Fruit fly (Drosophila melanogaster) whole organism, embryonic: ENCODE data around the gene CG33093.

Source experiments
- Antp ChIP-seq: fragments of 200-800 bp; sonication (Bioruptor generic); optimal IDR thresholded peaks from 3 replicates; lab custom pipeline; 2016; ENCODE audit warnings: missing biosample characterization, missing genetic modification characterization
- B-H2 ChIP-seq: fragments of 200-800 bp; sonication (Bioruptor generic); optimal IDR thresholded peaks from 2 replicates; lab custom pipeline; 2018; ENCODE audit warnings: missing biosample characterization, mild to moderate bottlenecking, missing genetic modification characterization
- BEAF-32 ChIP-seq: fragments of 200-800 bp; sonication (Bioruptor generic); optimal IDR thresholded peaks from 3 replicates; lab custom pipeline; 2017; ENCODE audit warnings: missing biosample characterization, missing genetic modification characterization, mild to moderate bottlenecking, moderate library complexity, missing genetic modification reagents
- CG11085 ChIP-seq: fragments of 200-800 bp; sonication (Bioruptor generic); IDR thresholded peaks from 2 replicates; pipeline ENCODE4 v1.3.6; 2022; ENCODE audit warnings: missing biosample characterization, missing genetic modification characterization
- CG12071 ChIP-seq: fragments of 200-800 bp; sonication (Bioruptor generic); optimal IDR thresholded peaks from 3 replicates; lab custom pipeline; 2018; ENCODE audit warnings: missing biosample characterization, mild to moderate bottlenecking, missing genetic modification characterization
- CG13287 ChIP-seq: fragments of 200-800 bp; sonication (Bioruptor generic); IDR thresholded peaks from 2 replicates; pipeline ENCODE4 v1.3.6; 2022; ENCODE audit warnings: missing biosample characterization, missing genetic modification characterization; ENCODE audit not compliant: partially characterized antibody
- CG15514 ChIP-seq: fragments of 200-800 bp; sonication (Bioruptor generic); optimal IDR thresholded peaks from 3 replicates; lab custom pipeline; 2017; ENCODE audit warnings: missing biosample characterization, missing genetic modification characterization, mild to moderate bottlenecking, moderate library complexity, missing genetic modification reagents
- CG17359 ChIP-seq: fragments of 200-800 bp; sonication (Bioruptor generic); optimal IDR thresholded peaks from 3 replicates; lab custom pipeline; 2018; ENCODE audit warnings: missing biosample characterization, mild to moderate bottlenecking, missing genetic modification characterization, moderate library complexity
- CG17802 ChIP-seq: fragments of 200-800 bp; sonication (Bioruptor generic); optimal IDR thresholded peaks from 2 replicates; lab custom pipeline; 2018; ENCODE audit warnings: missing biosample characterization, mild to moderate bottlenecking, missing genetic modification characterization, moderate library complexity
- CG17829 ChIP-seq: fragments of 200-800 bp; optimal IDR thresholded peaks from 2 replicates; lab custom pipeline; 2019; ENCODE audit warnings: missing biosample characterization, mild to moderate bottlenecking, missing genetic modification characterization, moderate library complexity
- CG31224 ChIP-seq: fragments of 200-800 bp; sonication (Bioruptor generic); IDR thresholded peaks from 2 replicates; pipeline ENCODE4 v1.3.6; 2022; ENCODE audit warnings: missing biosample characterization, missing genetic modification characterization
- CG34376 ChIP-seq: fragments of 200-800 bp; sonication (Bioruptor generic); optimal IDR thresholded peaks from 2 replicates; lab custom pipeline; 2018; ENCODE audit warnings: missing biosample characterization, mild to moderate bottlenecking, missing genetic modification characterization
- CG3847 ChIP-seq: fragments of 200-800 bp; sonication (Bioruptor generic); IDR thresholded peaks from 2 replicates; pipeline ENCODE4 v1.3.6; 2022; ENCODE audit warnings: missing biosample characterization, missing genetic modification characterization
- CG4424 ChIP-seq: fragments of 200-800 bp; sonication (Bioruptor generic); optimal IDR thresholded peaks from 3 replicates; lab custom pipeline; 2016; ENCODE audit warnings: missing biosample characterization, missing genetic modification characterization
- CG4707 ChIP-seq: fragments of 200-800 bp; sonication (Bioruptor generic); optimal IDR thresholded peaks from 2 replicates; lab custom pipeline; 2018; ENCODE audit warnings: missing biosample characterization, mild to moderate bottlenecking, missing genetic modification characterization, moderate library complexity
- CG6272 ChIP-seq: fragments of 200-800 bp; sonication (Bioruptor generic); IDR thresholded peaks from 2 replicates; pipeline ENCODE4 v1.3.6; 2022; ENCODE audit warnings: missing biosample characterization, missing genetic modification characterization
- CG6683 ChIP-seq: fragments of 200-800 bp; sonication (Bioruptor generic); optimal IDR thresholded peaks from 2 replicates; lab custom pipeline; 2017; ENCODE audit warnings: missing biosample characterization, mild to moderate bottlenecking, missing genetic modification characterization, missing genetic modification reagents
- CG7786 ChIP-seq: fragments of 200-800 bp; sonication (Bioruptor generic); optimal IDR thresholded peaks from 2 replicates; lab custom pipeline; 2016; ENCODE audit warnings: missing biosample characterization, missing genetic modification characterization
- CG8388 ChIP-seq: fragments of 200-800 bp; sonication (Bioruptor generic); optimal IDR thresholded peaks from 2 replicates; lab custom pipeline; 2019; ENCODE audit warnings: missing biosample characterization, mild to moderate bottlenecking, missing genetic modification characterization, moderate library complexity
- Dfd ChIP-seq, 2 experiments: fragments of >200 bp; optimal IDR thresholded peaks; 2 replicates each; lab custom pipeline; 2017; ENCODE audit warnings: missing biosample characterization in 2 of 2, missing genetic modification characterization in 2 of 2
- Doc3 ChIP-seq: fragments of 200-800 bp; sonication (Bioruptor generic); IDR thresholded peaks from 3 replicates; pipeline ENCODE4 v1.3.6; 2022; ENCODE audit warnings: missing biosample characterization, missing genetic modification characterization; ENCODE audit not compliant: partially characterized antibody
- Hey ChIP-seq: fragments of 200-800 bp; sonication (Bioruptor generic); optimal IDR thresholded peaks from 3 replicates; lab custom pipeline; 2018; ENCODE audit warnings: missing biosample characterization, mild to moderate bottlenecking, missing genetic modification characterization
- MTF-1 ChIP-seq: fragments of 200-800 bp; sonication (Bioruptor generic); optimal IDR thresholded peaks from 2 replicates; lab custom pipeline; 2018; ENCODE audit warnings: missing biosample characterization, mild to moderate bottlenecking, missing genetic modification characterization, borderline replicate concordance
- NFAT ChIP-seq: fragments of 200-800 bp; sonication (Bioruptor generic); IDR thresholded peaks from 2 replicates; pipeline ENCODE4 v1.3.6; 2022; ENCODE audit warnings: missing biosample characterization, missing genetic modification characterization
- Nf-YA ChIP-seq: fragments of 200-800 bp; sonication (Bioruptor generic); IDR thresholded peaks from 2 replicates; pipeline ENCODE4 v1.3.6; 2022; ENCODE audit warnings: missing biosample characterization, missing genetic modification characterization
- Opbp ChIP-seq: fragments of 200-800 bp; sonication (Bioruptor generic); IDR thresholded peaks from 3 replicates; pipeline ENCODE4 v1.3.6; 2022; ENCODE audit warnings: missing biosample characterization, missing genetic modification characterization; ENCODE audit not compliant: partially characterized antibody
- Spps ChIP-seq: fragments of 200-800 bp; sonication (Bioruptor generic); optimal IDR thresholded peaks from 2 replicates; lab custom pipeline; 2018; ENCODE audit warnings: missing biosample characterization, mild to moderate bottlenecking, missing genetic modification characterization
- Ssrp ChIP-seq: fragments of 200-800 bp; sonication (Bioruptor generic); optimal IDR thresholded peaks from 2 replicates; lab custom pipeline; 2018; ENCODE audit warnings: missing biosample characterization, mild to moderate bottlenecking, missing genetic modification characterization, moderate library complexity
- Stat92E ChIP-seq, 3 experiments: fragments of >200 bp in 2 of 3; fragments of 200-800 bp in 1 of 3; sonication (Bioruptor generic) in 1 of 3; optimal IDR thresholded peaks; 2 replicates each; lab custom pipeline; 2017 to 2019; ENCODE audit warnings: missing biosample characterization in 3 of 3, missing genetic modification characterization in 3 of 3, mild to moderate bottlenecking in 1 of 3, moderate library complexity in 1 of 3
- al ChIP-seq: fragments of 200-800 bp; sonication (Bioruptor generic); IDR thresholded peaks from 2 replicates; pipeline ENCODE4 v1.3.6; 2022; ENCODE audit warnings: missing biosample characterization, missing genetic modification characterization
- chif ChIP-seq, 2 experiments: fragments of 200-800 bp; sonication (Bioruptor generic); optimal IDR thresholded peaks; 3 replicates each; lab custom pipeline; 2016; ENCODE audit warnings: missing biosample characterization in 2 of 2, missing genetic modification characterization in 2 of 2
- esg ChIP-seq: fragments of 200-800 bp; sonication (Bioruptor generic); conservative IDR thresholded peaks from 2 replicates; pipeline ENCODE4 v1.3.6; 2022; ENCODE audit warnings: missing biosample characterization, missing genetic modification characterization
- fd64A ChIP-seq: fragments of 200-800 bp; sonication (Bioruptor generic); optimal IDR thresholded peaks from 3 replicates; lab custom pipeline; 2018; ENCODE audit warnings: missing biosample characterization, mild to moderate bottlenecking, missing genetic modification characterization
- fd96Cb ChIP-seq: fragments of 200-800 bp; sonication (Bioruptor generic); optimal IDR thresholded peaks from 2 replicates; lab custom pipeline; 2018; ENCODE audit warnings: missing biosample characterization, mild to moderate bottlenecking, missing genetic modification characterization, moderate library complexity
- gfzf ChIP-seq: fragments of 200-800 bp; sonication (Bioruptor generic); optimal IDR thresholded peaks from 2 replicates; lab custom pipeline; 2016; ENCODE audit warnings: missing biosample characterization, mild to moderate bottlenecking, missing genetic modification characterization, moderate library complexity
- grn ChIP-seq: fragments of 200-800 bp; sonication (Bioruptor generic); optimal IDR thresholded peaks from 3 replicates; lab custom pipeline; 2017; ENCODE audit warnings: missing biosample characterization, missing genetic modification characterization
- mam ChIP-seq: fragments of 200-800 bp; sonication (Bioruptor generic); optimal IDR thresholded peaks from 3 replicates; lab custom pipeline; 2016; ENCODE audit warnings: missing biosample characterization, missing genetic modification characterization
- mirr ChIP-seq: fragments of 200-800 bp; sonication (Bioruptor generic); optimal IDR thresholded peaks from 3 replicates; lab custom pipeline; 2018; ENCODE audit warnings: missing biosample characterization, mild to moderate bottlenecking, missing genetic modification characterization
- nmo ChIP-seq: fragments of 200-800 bp; sonication (Bioruptor generic); optimal IDR thresholded peaks from 2 replicates; lab custom pipeline; 2018; ENCODE audit warnings: missing biosample characterization, mild to moderate bottlenecking, missing genetic modification characterization, moderate library complexity
- peb ChIP-seq: fragments of 200-800 bp; sonication (Bioruptor generic); IDR thresholded peaks from 2 replicates; pipeline ENCODE4 v1.3.6; 2022; ENCODE audit warnings: missing biosample characterization, missing genetic modification characterization
- run ChIP-seq: fragments of 200-800 bp; sonication (Bioruptor generic); optimal IDR thresholded peaks from 3 replicates; lab custom pipeline; 2018; ENCODE audit warnings: missing biosample characterization, mild to moderate bottlenecking, missing genetic modification characterization
- sens-2 ChIP-seq: fragments of 200-800 bp; sonication (Bioruptor generic); IDR thresholded peaks from 2 replicates; pipeline ENCODE4 v1.3.6; 2022; ENCODE audit warnings: missing biosample characterization, missing genetic modification characterization
- stwl ChIP-seq: fragments of 200-800 bp; sonication (Bioruptor generic); optimal IDR thresholded peaks from 3 replicates; lab custom pipeline; 2018; ENCODE audit warnings: missing biosample characterization, mild to moderate bottlenecking, missing genetic modification characterization, moderate library complexity
- tgo ChIP-seq: fragments of 200-800 bp; sonication (Bioruptor generic); IDR thresholded peaks from 3 replicates; pipeline ENCODE4 v1.3.6; 2022; ENCODE audit warnings: missing biosample characterization, missing genetic modification characterization
- trem ChIP-seq: fragments of 200-800 bp; optimal IDR thresholded peaks from 3 replicates; lab custom pipeline; 2019; ENCODE audit warnings: missing biosample characterization, mild to moderate bottlenecking, missing genetic modification characterization, moderate library complexity
- tx ChIP-seq: fragments of 200-800 bp; sonication (Bioruptor generic); optimal IDR thresholded peaks from 2 replicates; lab custom pipeline; 2016; ENCODE audit warnings: missing biosample characterization, missing genetic modification characterization
- unpg ChIP-seq: fragments of 200-800 bp; sonication (Bioruptor generic); optimal IDR thresholded peaks from 3 replicates; lab custom pipeline; 2018; ENCODE audit warnings: missing biosample characterization, mild to moderate bottlenecking, missing genetic modification characterization, moderate library complexity
- vvl ChIP-seq: fragments of 200-800 bp; sonication (Bioruptor generic); IDR thresholded peaks from 2 replicates; pipeline ENCODE4 v1.3.6; 2022; ENCODE audit warnings: missing biosample characterization, missing genetic modification characterization
- zfh2 ChIP-seq: fragments of 200-800 bp; sonication (Bioruptor generic); optimal IDR thresholded peaks from 2 replicates; lab custom pipeline; 2016; ENCODE audit warnings: missing biosample characterization, missing genetic modification characterization

CG33093 gene

dm6 chr3R:22494523-22495309, 37.0 kb downstream of the CG33093 start (continued):
- TF ChIP-seq BEAF-32 (GFP tag; lab: Kevin White, UChicago) (no peak), esg (GFP tag; lab: Robert Waterston, UW) (no peak), CG7786 (GFP tag; lab: Kevin White, UChicago) (no peak), Dfd (GFP tag; optimal IDR thresholded peaks at IDR 0.05; lab: Kevin White, UChicago) (no peak), CG4707 (GFP tag; lab: Kevin White, UChicago) (no peak), CG3847 (GFP tag; lab: Robert Waterston, UW) (no peak), run (tag; lab: Kevin White, UChicago) (no peak), CG34376 (GFP tag; lab: Kevin White, UChicago) (no peak), trem (tag; lab: Kevin White, UChicago) (peak; percentile 4), CG12071 (no peak), CG13287 (GFP tag; lab: Robert Waterston, UW) (no peak), Ssrp (no peak), CG6272 (GFP tag; lab: Robert Waterston, UW) (no peak), CG11085 (GFP tag; lab: Robert Waterston, UW) (no peak), chif (GFP tag; optimal IDR thresholded peaks at IDR 0.05; lab: Kevin White, UChicago) (no peak), NFAT (GFP tag; lab: Robert Waterston, UW) (no peak), Hey (tag; lab: Kevin White, UChicago) (no peak), CG4424 (GFP tag; lab: Kevin White, UChicago) (peak; percentile 54), fd64A (GFP tag; lab: Kevin White, UChicago) (peak; percentile 3), nmo (GFP tag; lab: Kevin White, UChicago) (peak; percentile 50), grn (GFP tag; lab: Kevin White, UChicago) (no peak), CG17359 (tag; lab: Kevin White, UChicago) (peak; percentile 48), sens-2 (no peak), tx (GFP tag; lab: Kevin White, UChicago) (no peak), Antp (no peak), unpg (GFP tag; lab: Kevin White, UChicago) (peak; percentile 26), CG17829 (no peak), gfzf (GFP tag; lab: Kevin White, UChicago) (no peak), CG15514 (GFP tag; lab: Kevin White, UChicago) (peak; percentile 0), fd96Cb (tag; lab: Kevin White, UChicago) (peak; percentile 73), CG8388 (GFP tag; lab: Kevin White, UChicago) (no peak), mam (GFP tag; lab: Kevin White, UChicago) (no peak), peb (GFP tag; lab: Robert Waterston, UW) (no peak), Opbp (GFP tag; lab: Robert Waterston, UW) (no peak), tgo (GFP tag; lab: Robert Waterston, UW) (peak; percentile 28; the same call in 2 of the 3 replicates), CG31224 (GFP tag; lab: Robert Waterston, UW) (no peak), stwl (tag; lab: Kevin White, UChicago) (no peak), CG6683 (peak; percentile 0), Doc3 (GFP tag; lab: Robert Waterston, UW) (no peak), B-H2 (GFP tag; lab: Kevin White, UChicago) (no peak), mirr (peak; percentile 61), al (GFP tag; lab: Robert Waterston, UW) (peak; percentile 5; the same call in 1 of the 2 replicates), Nf-YA (GFP tag; lab: Robert Waterston, UW) (0 out of 2 replicates have a peak, but pooled peaks have one; percentile 13), Spps (no peak), Stat92E (GFP tag; optimal IDR thresholded peaks at IDR 0.05; lab: Kevin White, UChicago) (no peak), CG17802 (tag; lab: Kevin White, UChicago) (no peak), zfh2 (GFP tag; lab: Kevin White, UChicago) (no peak), MTF-1 (GFP tag; lab: Kevin White, UChicago) (no peak), vvl (GFP tag; lab: Robert Waterston, UW) (peak; percentile 27; the same call in 1 of the 2 replicates)
